Fruit fly (Drosophila melanogaster) whole organism, embryonic: ENCODE measurements around the gene CG32243.

Experiments used
- Bteb2 ChIP-seq: fragments of 200-800 bp; sonication (Bioruptor generic); optimal IDR thresholded peaks from 2 replicates; lab custom pipeline; 2016; ENCODE audit warnings: missing biosample characterization, missing genetic modification characterization
- CG12391 ChIP-seq: fragments of 200-800 bp; sonication (Bioruptor generic); optimal IDR thresholded peaks from 3 replicates; lab custom pipeline; 2018; ENCODE audit warnings: missing biosample characterization, mild to moderate bottlenecking, missing genetic modification characterization, moderate library complexity
- CG13775 ChIP-seq: fragments of 200-800 bp; sonication (Bioruptor generic); optimal IDR thresholded peaks from 3 replicates; lab custom pipeline; 2017; ENCODE audit warnings: missing biosample characterization, mild to moderate bottlenecking, missing genetic modification characterization
- CG15073 ChIP-seq: fragments of 200-800 bp; sonication (Bioruptor generic); optimal IDR thresholded peaks from 2 replicates; lab custom pipeline; 2016; ENCODE audit warnings: missing biosample characterization, missing genetic modification characterization
- CG16863 ChIP-seq: fragments of 200-800 bp; sonication (Bioruptor generic); optimal IDR thresholded peaks from 3 replicates; lab custom pipeline; 2016; ENCODE audit warnings: missing biosample characterization, missing genetic modification characterization
- CG17359 ChIP-seq: fragments of 200-800 bp; sonication (Bioruptor generic); optimal IDR thresholded peaks from 3 replicates; lab custom pipeline; 2018; ENCODE audit warnings: missing biosample characterization, mild to moderate bottlenecking, missing genetic modification characterization, moderate library complexity
- CG17568 ChIP-seq: fragments of 200-800 bp; sonication (Bioruptor generic); optimal IDR thresholded peaks from 2 replicates; lab custom pipeline; 2018; ENCODE audit warnings: missing biosample characterization, mild to moderate bottlenecking, missing genetic modification characterization, moderate library complexity
- CG33213 ChIP-seq: fragments of 200-800 bp; sonication (Bioruptor generic); optimal IDR thresholded peaks from 3 replicates; lab custom pipeline; 2016; ENCODE audit warnings: missing biosample characterization, missing genetic modification characterization
- CG3407 ChIP-seq: fragments of 200-800 bp; sonication (Bioruptor generic); optimal IDR thresholded peaks from 2 replicates; lab custom pipeline; 2018; ENCODE audit warnings: missing biosample characterization, mild to moderate bottlenecking, missing genetic modification characterization
- CG34224 ChIP-seq: fragments of 200-800 bp; sonication (Bioruptor generic); IDR thresholded peaks from 3 replicates; pipeline ENCODE4 v1.3.6; 2022; ENCODE audit warnings: missing biosample characterization, missing genetic modification characterization; ENCODE audit not compliant: partially characterized antibody
- CG34376 ChIP-seq: fragments of 200-800 bp; sonication (Bioruptor generic); optimal IDR thresholded peaks from 2 replicates; lab custom pipeline; 2018; ENCODE audit warnings: missing biosample characterization, mild to moderate bottlenecking, missing genetic modification characterization
- CG3838 ChIP-seq: fragments of 200-800 bp; sonication (Bioruptor generic); optimal IDR thresholded peaks from 3 replicates; lab custom pipeline; 2016; ENCODE audit warnings: missing biosample characterization, missing genetic modification characterization
- CG3995 ChIP-seq: fragments of 200-800 bp; sonication (Bioruptor generic); optimal IDR thresholded peaks from 3 replicates; lab custom pipeline; 2016; ENCODE audit warnings: missing biosample characterization, missing genetic modification characterization
- CG4707 ChIP-seq: fragments of 200-800 bp; sonication (Bioruptor generic); optimal IDR thresholded peaks from 2 replicates; lab custom pipeline; 2018; ENCODE audit warnings: missing biosample characterization, mild to moderate bottlenecking, missing genetic modification characterization, moderate library complexity
- CG5245 ChIP-seq: fragments of 200-800 bp; sonication (Bioruptor generic); optimal IDR thresholded peaks from 3 replicates; lab custom pipeline; 2016; ENCODE audit warnings: missing biosample characterization, missing genetic modification characterization
- CG6175 ChIP-seq: fragments of 200-800 bp; sonication (Bioruptor generic); IDR thresholded peaks from 3 replicates; pipeline ENCODE4 v1.3.6; 2022; ENCODE audit warnings: missing biosample characterization, missing genetic modification characterization
- CG6854 ChIP-seq: fragments of 200-800 bp; sonication (Bioruptor generic); optimal IDR thresholded peaks from 3 replicates; lab custom pipeline; 2017; ENCODE audit warnings: missing biosample characterization, mild to moderate bottlenecking, missing genetic modification characterization
- CG7745 ChIP-seq: fragments of 200-800 bp; sonication (Bioruptor generic); optimal IDR thresholded peaks from 2 replicates; lab custom pipeline; 2018; ENCODE audit warnings: missing biosample characterization, mild to moderate bottlenecking, missing genetic modification characterization, moderate library complexity
- CG8478 ChIP-seq: fragments of >200 bp; optimal IDR thresholded peaks from 2 replicates; lab custom pipeline; 2018
- CG9797 ChIP-seq: fragments of 200-800 bp; sonication (Bioruptor generic); optimal IDR thresholded peaks from 3 replicates; lab custom pipeline; 2018; ENCODE audit warnings: missing biosample characterization, mild to moderate bottlenecking, missing genetic modification characterization
- Chrac-16 ChIP-seq: fragments of 200-800 bp; sonication (Bioruptor generic); optimal IDR thresholded peaks from 3 replicates; lab custom pipeline; 2016; ENCODE audit warnings: missing biosample characterization, missing genetic modification characterization
- D19B ChIP-seq: fragments of 200-800 bp; sonication (Bioruptor generic); optimal IDR thresholded peaks from 2 replicates; lab custom pipeline; 2017; ENCODE audit warnings: missing biosample characterization, mild to moderate bottlenecking, missing genetic modification characterization
- Dbx ChIP-seq: fragments of 200-800 bp; sonication (Bioruptor generic); IDR thresholded peaks from 3 replicates; pipeline ENCODE4 v1.3.6; 2022; ENCODE audit warnings: missing biosample characterization, missing genetic modification characterization
- ERR ChIP-seq: fragments of 200-800 bp; sonication (Bioruptor generic); optimal IDR thresholded peaks from 2 replicates; lab custom pipeline; 2016; ENCODE audit warnings: missing biosample characterization, missing genetic modification characterization
- Ets65A ChIP-seq: fragments of 200-800 bp; sonication (Bioruptor generic); peaks from one replicate; lab custom pipeline; 2016; ENCODE audit warnings: missing biosample characterization, missing genetic modification characterization
- Fer1 ChIP-seq: fragments of 200-800 bp; sonication (Bioruptor generic); optimal IDR thresholded peaks from 2 replicates; lab custom pipeline; 2017; ENCODE audit warnings: missing biosample characterization, mild to moderate bottlenecking, missing genetic modification characterization
- Gug ChIP-seq: fragments of 200-800 bp; sonication (Bioruptor generic); IDR thresholded peaks from 4 replicates; pipeline ENCODE4 v1.3.6; 2022; ENCODE audit warnings: missing biosample characterization, missing genetic modification characterization
- Hr39 ChIP-seq: fragments of >200 bp; optimal IDR thresholded peaks from 2 replicates; lab custom pipeline; 2017
- Hr78 ChIP-seq, 2 experiments: fragments of 200-800 bp in 1 of 2; fragments of >200 bp in 1 of 2; sonication (Bioruptor generic) in 1 of 2; optimal IDR thresholded peaks; 2 replicates each; lab custom pipeline; 2017 to 2019; ENCODE audit warnings: missing biosample characterization in 2 of 2, missing genetic modification characterization in 2 of 2, mild to moderate bottlenecking in 1 of 2, moderate library complexity in 1 of 2
- Max ChIP-seq: fragments of 200-800 bp; sonication (Bioruptor generic); optimal IDR thresholded peaks from 2 replicates; lab custom pipeline; 2016; ENCODE audit warnings: missing biosample characterization, mild to moderate bottlenecking, missing genetic modification characterization
- Med ChIP-seq: fragments of 200-800 bp; sonication (Bioruptor generic); peaks from one replicate; lab custom pipeline; 2016; ENCODE audit warnings: missing biosample characterization, missing genetic modification characterization, mild to moderate bottlenecking, inconsistent platforms, moderate library complexity
- Myb ChIP-seq: fragments of 200-800 bp; sonication (Bioruptor generic); optimal IDR thresholded peaks from 2 replicates; lab custom pipeline; 2016; ENCODE audit warnings: missing biosample characterization, missing genetic modification characterization
- NC2β ChIP-seq: fragments of 200-800 bp; sonication (Bioruptor generic); optimal IDR thresholded peaks from 2 replicates; lab custom pipeline; 2016; ENCODE audit warnings: missing biosample characterization, missing genetic modification characterization
- NFAT ChIP-seq: fragments of 200-800 bp; sonication (Bioruptor generic); IDR thresholded peaks from 2 replicates; pipeline ENCODE4 v1.3.6; 2022; ENCODE audit warnings: missing biosample characterization, missing genetic modification characterization
- Nf-YA ChIP-seq: fragments of 200-800 bp; sonication (Bioruptor generic); IDR thresholded peaks from 2 replicates; pipeline ENCODE4 v1.3.6; 2022; ENCODE audit warnings: missing biosample characterization, missing genetic modification characterization
- Ptx1 ChIP-seq: fragments of 200-800 bp; sonication (Bioruptor generic); IDR thresholded peaks from 2 replicates; pipeline ENCODE4 v1.3.6; 2022; ENCODE audit warnings: missing biosample characterization, missing genetic modification characterization
- Scr ChIP-seq: fragments of 200-800 bp; sonication (Bioruptor generic); IDR thresholded peaks from 2 replicates; pipeline ENCODE4 v1.3.6; 2022; ENCODE audit warnings: missing biosample characterization, missing genetic modification characterization; ENCODE audit not compliant: partially characterized antibody
- Sox100B ChIP-seq: fragments of 200-800 bp; sonication (Bioruptor generic); optimal IDR thresholded peaks from 3 replicates; lab custom pipeline; 2018; ENCODE audit warnings: missing biosample characterization, mild to moderate bottlenecking, missing genetic modification characterization
- ap ChIP-seq: fragments of 200-800 bp; sonication (Bioruptor generic); IDR thresholded peaks from 2 replicates; pipeline ENCODE4 v1.3.6; 2022; ENCODE audit warnings: missing biosample characterization, missing genetic modification characterization
- cas ChIP-seq: fragments of 200-800 bp; sonication (Bioruptor generic); IDR thresholded peaks from 2 replicates; pipeline ENCODE4 v1.3.6; 2022; ENCODE audit warnings: missing biosample characterization, missing genetic modification characterization
- chm ChIP-seq: fragments of 200-800 bp; sonication (Bioruptor generic); IDR thresholded peaks from 2 replicates; pipeline ENCODE4 v1.3.6; 2022; ENCODE audit warnings: missing biosample characterization, missing genetic modification characterization
- chn ChIP-seq: fragments of 200-800 bp; sonication (Bioruptor generic); optimal IDR thresholded peaks from 2 replicates; lab custom pipeline; 2016; ENCODE audit warnings: missing biosample characterization, missing genetic modification characterization
- dan ChIP-seq: fragments of 200-800 bp; sonication (Bioruptor generic); IDR thresholded peaks from 2 replicates; pipeline ENCODE4 v1.3.6; 2022; ENCODE audit warnings: missing biosample characterization, missing genetic modification characterization
- dati ChIP-seq: fragments of 200-800 bp; sonication (Bioruptor generic); IDR thresholded peaks from 2 replicates; pipeline ENCODE4 v1.3.6; 2022; ENCODE audit warnings: missing biosample characterization, missing genetic modification characterization
- dm ChIP-seq: fragments of 200-800 bp; sonication (Bioruptor generic); optimal IDR thresholded peaks from 3 replicates; lab custom pipeline; 2016; ENCODE audit warnings: missing biosample characterization, missing genetic modification characterization
- exex ChIP-seq: fragments of 200-800 bp; sonication (Bioruptor generic); optimal IDR thresholded peaks from 4 replicates; lab custom pipeline; 2018; ENCODE audit warnings: missing biosample characterization, mild to moderate bottlenecking, missing genetic modification characterization, moderate library complexity
- grn ChIP-seq: fragments of 200-800 bp; sonication (Bioruptor generic); optimal IDR thresholded peaks from 3 replicates; lab custom pipeline; 2017; ENCODE audit warnings: missing biosample characterization, missing genetic modification characterization
- nau ChIP-seq: fragments of 200-800 bp; sonication (Bioruptor generic); optimal IDR thresholded peaks from 3 replicates; lab custom pipeline; 2017; ENCODE audit warnings: missing biosample characterization, mild to moderate bottlenecking, missing genetic modification characterization, missing genetic modification reagents
- nerfin-1 ChIP-seq: fragments of 200-800 bp; sonication (Bioruptor generic); optimal IDR thresholded peaks from 3 replicates; lab custom pipeline; 2019; ENCODE audit warnings: missing biosample characterization, mild to moderate bottlenecking, missing genetic modification characterization, moderate library complexity
- otp ChIP-seq: fragments of 200-800 bp; sonication (Bioruptor generic); IDR thresholded peaks from 3 replicates; pipeline ENCODE4, ENCODE4 v1.3.6; 2022; ENCODE audit warnings: missing biosample characterization, missing genetic modification characterization
- sqz ChIP-seq: fragments of 200-800 bp; sonication (Bioruptor generic); optimal IDR thresholded peaks from 3 replicates; lab custom pipeline; 2018; ENCODE audit warnings: missing biosample characterization, mild to moderate bottlenecking, missing genetic modification characterization
- zen2 ChIP-seq: fragments of 200-800 bp; sonication (Bioruptor generic); IDR thresholded peaks from 3 replicates; pipeline ENCODE4 v1.3.6; 2022; ENCODE audit warnings: missing biosample characterization, missing genetic modification characterization; ENCODE audit not compliant: partially characterized antibody

Gene CG32243

dm6 chr3L:4550153-4550802 lies 9.2 kb upstream of the CG32243 start (continued):
- TF ChIP-seq CG4707 (GFP tag; lab: Kevin White, UChicago): peak; percentile 3
- TF ChIP-seq Bteb2: no peak
- TF ChIP-seq exex (tag; lab: Kevin White, UChicago): peak; percentile 96
- no peak for TF ChIP-seq CG3838 (GFP tag; lab: Kevin White, UChicago)
- peak; percentile 7 for TF ChIP-seq CG6854 (GFP tag; lab: Kevin White, UChicago)
- no peak for TF ChIP-seq otp (GFP tag; lab: Robert Waterston, UW)
- TF ChIP-seq CG8478 (lab: Kevin White, UChicago): no peak
- TF ChIP-seq Max: no peak
- no peak for TF ChIP-seq Chrac-16 (GFP tag; lab: Kevin White, UChicago)
- TF ChIP-seq CG3407 (GFP tag; lab: Kevin White, UChicago): no peak
- TF ChIP-seq CG17359: no peak
- TF ChIP-seq CG6175: no peak
- peak; percentile 19 for TF ChIP-seq grn
- TF ChIP-seq CG17568 (GFP tag; lab: Kevin White, UChicago): peak; percentile 9
- TF ChIP-seq CG15073: no peak
- TF ChIP-seq ap (GFP tag; lab: Robert Waterston, UW): no peak
- TF ChIP-seq ERR (GFP tag; lab: Kevin White, UChicago): no peak
- TF ChIP-seq nau (GFP tag; lab: Kevin White, UChicago): no peak
- no peak for TF ChIP-seq nerfin-1
- no peak for TF ChIP-seq CG5245 (GFP tag; lab: Kevin White, UChicago)
- TF ChIP-seq NFAT: no peak
- TF ChIP-seq NC2β (GFP tag; lab: Kevin White, UChicago): no peak
- no peak for TF ChIP-seq chm (GFP tag; lab: Robert Waterston, UW)
- TF ChIP-seq CG7745 (tag; lab: Kevin White, UChicago): no peak
- TF ChIP-seq chn: no peak
- TF ChIP-seq sqz: peak; percentile 42
- peak; percentile 1 for TF ChIP-seq Med (GFP tag; lab: Kevin White, UChicago)
- no peak for TF ChIP-seq zen2 (GFP tag; lab: Robert Waterston, UW)
- TF ChIP-seq CG12391: no peak
- TF ChIP-seq Sox100B: no peak
- TF ChIP-seq CG33213 (GFP tag; lab: Kevin White, UChicago): no peak
- no peak for TF ChIP-seq dati
- TF ChIP-seq D19B (GFP tag; lab: Kevin White, UChicago): no peak
- TF ChIP-seq CG34376 (GFP tag; lab: Kevin White, UChicago): peak; percentile 40
- TF ChIP-seq Myb: no peak
- TF ChIP-seq CG16863 (GFP tag; lab: Kevin White, UChicago): no peak
- TF ChIP-seq Dbx (GFP tag; lab: Robert Waterston, UW): no peak
- TF ChIP-seq CG3995 (GFP tag; lab: Kevin White, UChicago): no peak
- TF ChIP-seq dan: no peak
- no peak for TF ChIP-seq Scr
- TF ChIP-seq CG34224 (GFP tag; lab: Robert Waterston, UW): no peak
- TF ChIP-seq Hr39 (lab: Kevin White, UChicago): no peak
- no peak for TF ChIP-seq Ptx1 (GFP tag; lab: Robert Waterston, UW)
- no peak for TF ChIP-seq CG9797 (GFP tag; lab: Kevin White, UChicago)
- TF ChIP-seq Fer1: no peak
- no peak for TF ChIP-seq Gug (GFP tag; lab: Robert Waterston, UW)
- peak in 1 of 2 experiments; percentile 14 for TF ChIP-seq Hr78 (GFP tag; optimal IDR thresholded peaks at IDR 0.05; lab: Kevin White, UChicago)
- no peak for TF ChIP-seq dm
- no peak for TF ChIP-seq Nf-YA (GFP tag; lab: Robert Waterston, UW)
- TF ChIP-seq cas (GFP tag; lab: Robert Waterston, UW): no peak
- no peak for TF ChIP-seq CG13775 (GFP tag; lab: Kevin White, UChicago)
- TF ChIP-seq Ets65A (GFP tag; lab: Kevin White, UChicago): no peak
